Worm (Caenorhabditis elegans): Measurements from ENCODE around the gene H01G02.1.
"Not testable (repeated sequence)": the region's sequence is repeated elsewhere in the genome, so short reads cannot be mapped to it uniquely, and the experiment has no call there.

Gene H01G02.1

DNA sequence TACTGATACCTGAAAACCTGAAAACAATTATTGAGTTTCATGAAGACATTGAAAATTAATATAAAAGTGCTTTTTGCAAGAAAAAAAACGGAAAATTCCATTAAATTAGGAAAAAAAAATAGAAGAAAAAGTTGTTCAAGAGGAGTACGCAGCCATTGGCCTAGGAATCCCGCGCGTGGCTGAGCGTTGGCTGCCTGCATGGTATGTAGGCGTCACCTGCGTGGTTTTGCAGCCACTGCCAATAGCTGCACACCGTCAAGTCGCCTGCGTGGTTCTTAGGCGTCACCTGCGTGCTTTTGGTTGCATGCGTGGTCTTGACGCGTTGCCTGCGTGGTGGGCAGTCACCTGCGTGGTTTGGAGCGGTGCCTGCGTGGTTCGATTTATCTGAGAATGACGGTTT, 24.1 kb upstream of the H01G02.1 start, which contains the start of gene M117.6:
M117.6 (minus strand) TSS at position 101 of the 400 bp plus-strand sequence.
- not testable (repeated sequence) for TF ChIP-seq ztf-4 (tag; optimal IDR thresholded peaks at IDR 0.05); lin-13 (GFP tag; optimal IDR thresholded peaks at IDR 0.05); blmp-1 (tag; optimal IDR thresholded peaks at IDR 0.05)

DNA sequence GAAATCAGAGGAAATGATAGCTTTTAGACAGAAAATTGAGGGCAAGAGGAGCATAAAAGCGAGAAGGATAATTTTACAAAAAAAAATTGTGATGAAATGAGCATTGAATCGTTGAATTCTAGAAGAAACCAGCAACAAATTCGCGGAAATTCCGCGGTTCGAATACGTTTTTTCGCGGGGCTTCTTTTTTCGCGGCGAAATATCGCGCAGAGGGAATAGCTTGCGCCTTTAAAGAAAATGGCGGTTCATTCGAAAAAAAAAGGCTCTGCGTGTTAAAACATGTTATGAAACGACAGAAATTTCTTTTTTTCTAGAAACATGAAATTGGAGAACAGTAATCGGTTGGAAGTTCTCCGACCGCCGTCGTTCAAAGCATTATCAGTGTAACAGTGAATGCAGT, 18.5 kb upstream of the H01G02.1 start:
- TF ChIP-seq lin-39 (tag; optimal IDR thresholded peaks at IDR 0.05) (no peak), grh-1 (GFP tag; IDR thresholded peaks at IDR 0.05) (no peak), ets-5 (GFP tag; IDR thresholded peaks at IDR 0.05) (no peak), dsc-1 (tag; optimal IDR thresholded peaks at IDR 0.05) (peak; percentile 23), ceh-82 (tag; optimal IDR thresholded peaks at IDR 0.05) (peak; percentile 10 to 85 (median 34)), ces-1 (GFP tag; optimal IDR thresholded peaks at IDR 0.05) (no peak), F16B12.6 (tag; optimal IDR thresholded peaks at IDR 0.05) (peak; percentile 3), tlp-1 (tag; optimal IDR thresholded peaks at IDR 0.05) (no peak), C34B4.2 (tag; optimal IDR thresholded peaks at IDR 0.05) (no peak), sptf-1 (tag; optimal IDR thresholded peaks at IDR 0.05) (no peak), aly-2 (tag; optimal IDR thresholded peaks at IDR 0.05) (no peak), fkh-10 (GFP tag; optimal IDR thresholded peaks at IDR 0.05) (no peak), unc-86 (tag; optimal IDR thresholded peaks at IDR 0.05) (peak; percentile 15), lin-13 (GFP tag; optimal IDR thresholded peaks at IDR 0.05) (peak; percentile 48), unc-30 (tag; optimal IDR thresholded peaks at IDR 0.05) (no peak), unc-62 (GFP tag; optimal IDR thresholded peaks at IDR 0.05) (no peak), jun-1 (tag; optimal IDR thresholded peaks at IDR 0.05) (no peak), pag-3 (tag; optimal IDR thresholded peaks at IDR 0.05; ENCODE audit: borderline replicate concordance, insufficient read depth) (no peak), nhr-20 (tag; optimal IDR thresholded peaks at IDR 0.05) (peak; percentile 31), blmp-1 (tag; optimal IDR thresholded peaks at IDR 0.05) (peak; percentile 17), unc-98 (GFP tag; IDR thresholded peaks at IDR 0.05) (no peak), nhr-47 (tag; optimal IDR thresholded peaks at IDR 0.05) (peak; percentile 44), skn-1 (tag; optimal IDR thresholded peaks at IDR 0.05) (peak; percentile 51), lin-35 (GFP tag; optimal IDR thresholded peaks at IDR 0.05) (peak; percentile 90 to 93), rnt-1 (tag; optimal IDR thresholded peaks at IDR 0.05) (peak; percentile 59), pqm-1 (tag; optimal IDR thresholded peaks at IDR 0.05) (no peak), sup-37 (GFP tag; optimal IDR thresholded peaks at IDR 0.05) (no peak), snpc-4 (tag; optimal IDR thresholded peaks at IDR 0.05) (no peak), fkh-4 (tag; optimal IDR thresholded peaks at IDR 0.05; ENCODE audit: borderline replicate concordance) (no peak), xbp-1 (tag; optimal IDR thresholded peaks at IDR 0.05) (peak; percentile 52), nhr-237 (tag; optimal IDR thresholded peaks at IDR 0.05) (no peak), nhr-77 (tag; optimal IDR thresholded peaks at IDR 0.05) (peak; percentile 1), nhr-76 (tag; optimal IDR thresholded peaks at IDR 0.05) (no peak), ceh-8 (GFP tag; optimal IDR thresholded peaks at IDR 0.05) (no peak), zag-1 (tag; optimal IDR thresholded peaks at IDR 0.05) (no peak), unc-130 (tag; optimal IDR thresholded peaks at IDR 0.05) (no peak), nhr-12 (tag; optimal IDR thresholded peaks at IDR 0.05) (no peak), hlh-17 (GFP tag; optimal IDR thresholded peaks at IDR 0.05; ENCODE audit: borderline replicate concordance) (no peak), Y116A8C.19 (tag; optimal IDR thresholded peaks at IDR 0.05; ENCODE audit: borderline replicate concordance) (no peak), C16A3.4 (tag; optimal IDR thresholded peaks at IDR 0.05) (peak; percentile 49), irx-1 (tag; optimal IDR thresholded peaks at IDR 0.05) (no peak), nhr-71 (tag; optimal IDR thresholded peaks at IDR 0.05) (peak; percentile 48), elt-3 (tag; optimal IDR thresholded peaks at IDR 0.05) (peak in 1 of 6 experiments; percentile 36), lsy-2 (tag; optimal IDR thresholded peaks at IDR 0.05) (peak; percentile 44 to 80), nhr-84 (tag; optimal IDR thresholded peaks at IDR 0.05) (no peak), vab-15 (tag; optimal IDR thresholded peaks at IDR 0.05) (no peak), hpl-2 (GFP tag; optimal IDR thresholded peaks at IDR 0.05) (no peak), elt-2 (tag; optimal IDR thresholded peaks at IDR 0.05) (no peak), fkh-8 (tag; optimal IDR thresholded peaks at IDR 0.05) (peak; percentile 21), lin-14 (GFP tag; optimal IDR thresholded peaks at IDR 0.05) (no peak)
